Worm (Caenorhabditis elegans) whole organism, late embryonic: ENCODE data around the gene cdo-1.

Source experiments
- Y22D7AL.16 ChIP-seq: sonication (generic microtip); optimal IDR thresholded peaks from 2 replicates; lab custom pipeline; 2016; ENCODE audit warnings: missing genetic modification characterization, missing compliant biosample characterization
- ahr-1 ChIP-seq: sonication (generic microtip); optimal IDR thresholded peaks from 2 replicates; lab custom pipeline; 2016; ENCODE audit warnings: missing genetic modification characterization, missing compliant biosample characterization
- ceh-18 ChIP-seq: sonication (generic microtip); optimal IDR thresholded peaks from 2 replicates; lab custom pipeline; 2016; ENCODE audit warnings: missing genetic modification characterization, missing compliant biosample characterization
- ceh-24 ChIP-seq: sonication (generic microtip); optimal IDR thresholded peaks from 2 replicates; lab custom pipeline; 2016; ENCODE audit warnings: mild to moderate bottlenecking, missing genetic modification characterization, missing compliant biosample characterization
- ceh-48 ChIP-seq: sonication (generic microtip); optimal IDR thresholded peaks from 2 replicates; lab custom pipeline; 2016; ENCODE audit warnings: missing genetic modification characterization, inconsistent platforms, missing compliant biosample characterization
- eyg-1 ChIP-seq: sonication (generic microtip); optimal IDR thresholded peaks from 2 replicates; lab custom pipeline; 2016; ENCODE audit warnings: missing genotype, missing genetic modification characterization, missing compliant biosample characterization
- fkh-10 ChIP-seq: fragments of 150-350 bp; optimal IDR thresholded peaks from 2 replicates; lab custom pipeline; 2014; ENCODE audit warnings: missing biosample characterization, missing genetic modification reagents, missing genetic modification characterization
- lin-11 ChIP-seq: fragments of 200-800 bp; sonication (Bioruptor generic); optimal IDR thresholded peaks from 2 replicates; lab custom pipeline; 2018; ENCODE audit warnings: mild to moderate bottlenecking, missing genetic modification characterization, missing compliant biosample characterization
- nfya-1 ChIP-seq: sonication (generic microtip); optimal IDR thresholded peaks from 2 replicates; lab custom pipeline; 2017; ENCODE audit warnings: missing genetic modification characterization, mild to moderate bottlenecking, missing compliant biosample characterization, antibody characterized with exemption, moderate library complexity
- nhr-11 ChIP-seq: fragments of 150-350 bp; optimal IDR thresholded peaks from 2 replicates; lab custom pipeline; 2014; ENCODE audit warnings: missing biosample characterization, missing genetic modification characterization
- odd-2 ChIP-seq: sonication (generic microtip); optimal IDR thresholded peaks from 2 replicates; lab custom pipeline; 2017; ENCODE audit warnings: antibody characterized with exemption, mild to moderate bottlenecking, missing genetic modification characterization, missing compliant biosample characterization
- pha-4 ChIP-seq: fragments of 150-350 bp; optimal IDR thresholded peaks from 2 replicates; lab custom pipeline; 2018; ENCODE audit warnings: missing biosample characterization, missing genetic modification reagents, missing genetic modification characterization
- sox-4 ChIP-seq: sonication (generic microtip); optimal IDR thresholded peaks from 2 replicates; lab custom pipeline; 2017; ENCODE audit warnings: mild to moderate bottlenecking, missing genetic modification characterization, inconsistent platforms, missing compliant biosample characterization

- no peak for TF ChIP-seq sox-4 (tag; lab: Kevin White, UChicago)
- no peak for TF ChIP-seq Y22D7AL.16 (tag; lab: Kevin White, UChicago)
- TF ChIP-seq odd-2 (tag; lab: Kevin White, UChicago): no peak
- no peak for TF ChIP-seq lin-11 (tag; lab: Kevin White, UChicago)
- no peak for TF ChIP-seq ahr-1 (tag; lab: Kevin White, UChicago)
- TF ChIP-seq ceh-48 (tag; lab: Kevin White, UChicago): no peak
- TF ChIP-seq eyg-1 (tag; lab: Kevin White, UChicago): no peak
- TF ChIP-seq ceh-18 (tag; lab: Kevin White, UChicago): no peak
- no peak for TF ChIP-seq pha-4 (tag; lab: Kevin White, UChicago)
- no peak for TF ChIP-seq fkh-10
- no peak for TF ChIP-seq nhr-11
- no peak for TF ChIP-seq ceh-24 (tag; lab: Kevin White, UChicago)
- no peak for TF ChIP-seq nfya-1 (tag; lab: Kevin White, UChicago)
Measured at ce11 chrX:815929-816328, 47.4 kb downstream of the cdo-1 start, which contains the start of gene ifd-2.
